Fruit fly (Drosophila melanogaster): Measurements from ENCODE around the gene CG15480.

DNA sequence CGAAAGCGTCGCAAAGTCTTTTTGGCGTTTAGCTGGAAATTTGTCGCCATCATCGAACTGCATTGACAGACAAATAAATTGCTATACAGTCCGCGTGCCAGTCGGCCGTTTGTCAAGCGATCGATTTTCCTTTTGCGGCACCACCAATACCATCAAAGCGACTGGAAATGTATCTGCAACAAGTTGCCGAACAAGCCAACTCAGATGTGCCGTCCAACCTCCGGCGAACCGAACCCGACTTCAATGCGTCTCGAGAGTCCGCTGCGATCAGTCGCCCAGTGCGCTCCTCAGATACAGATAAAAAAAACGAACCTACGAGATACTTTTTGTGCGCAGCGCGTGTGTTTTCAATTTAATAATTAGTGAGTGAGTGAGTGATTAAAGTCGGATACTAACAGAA, 41.6 kb upstream of the CG15480 start:
- TF ChIP-seq Myc (optimal IDR thresholded peaks at IDR 0.05) = no peak
- no peak for TF ChIP-seq ttk (optimal IDR thresholded peaks at IDR 0.05)
